Fruit fly (Drosophila melanogaster): ENCODE results near the gene ear.

dm6 chr3R:15356645-15357431 is 36.3 kb downstream of the ear start, which contains the start of the genes Atg4b and Hibch:
- no peak for TF ChIP-seq bab2 (GFP tag; optimal IDR thresholded peaks at IDR 0.05)
- peak; percentile 39; the same call in 1 of the 2 replicates for TF ChIP-seq GATAe (GFP tag; conservative IDR thresholded peaks at IDR 0.05)
- peak; percentile 31 for TF ChIP-seq Hey (tag; optimal IDR thresholded peaks at IDR 0.05)
